Worm (Caenorhabditis elegans) whole organism, late embryonic: Measurements from ENCODE around the gene crld-1.

Experiments used
- dve-1 ChIP-seq: sonication (generic microtip); optimal IDR thresholded peaks from 2 replicates; lab custom pipeline; 2017; ENCODE audit warnings: antibody characterized with exemption, mild to moderate bottlenecking, missing genetic modification characterization, missing compliant biosample characterization
- elt-4 ChIP-seq: sonication (generic microtip); optimal IDR thresholded peaks from 2 replicates; lab custom pipeline; 2016; ENCODE audit warnings: missing genetic modification characterization, missing compliant biosample characterization
- fkh-10 ChIP-seq: fragments of 150-350 bp; optimal IDR thresholded peaks from 2 replicates; lab custom pipeline; 2014; ENCODE audit warnings: missing biosample characterization, missing genetic modification reagents, missing genetic modification characterization
- gmeb-2 ChIP-seq: sonication (generic microtip); optimal IDR thresholded peaks from 2 replicates; lab custom pipeline; 2016; ENCODE audit warnings: missing genetic modification characterization, inconsistent platforms, missing compliant biosample characterization
- hlh-30 ChIP-seq: sonication (generic microtip); optimal IDR thresholded peaks from 2 replicates; lab custom pipeline; 2017; ENCODE audit warnings: antibody characterized with exemption, missing genetic modification characterization, missing compliant biosample characterization; ENCODE audit not compliant: insufficient read depth
- hlh-6 ChIP-seq: sonication (generic microtip); optimal IDR thresholded peaks from 2 replicates; lab custom pipeline; 2016; ENCODE audit warnings: missing genotype, missing genetic modification characterization, missing compliant biosample characterization
- lin-11 ChIP-seq: fragments of 200-800 bp; sonication (Bioruptor generic); optimal IDR thresholded peaks from 2 replicates; lab custom pipeline; 2018; ENCODE audit warnings: mild to moderate bottlenecking, missing genetic modification characterization, missing compliant biosample characterization
- nhr-11 ChIP-seq: fragments of 150-350 bp; optimal IDR thresholded peaks from 2 replicates; lab custom pipeline; 2014; ENCODE audit warnings: missing biosample characterization, missing genetic modification characterization
- ttx-3 ChIP-seq: sonication (generic microtip); optimal IDR thresholded peaks from 2 replicates; lab custom pipeline; 2016; ENCODE audit warnings: missing genetic modification reagents, missing genetic modification characterization, missing compliant biosample characterization

- TF ChIP-seq hlh-6 (tag; lab: Kevin White, UChicago) (no peak), gmeb-2 (no peak), fkh-10 (GFP tag; lab: Kevin White, UChicago) (no peak), nhr-11 (no peak), hlh-30 (tag; lab: Kevin White, UChicago) (no peak), lin-11 (tag; lab: Kevin White, UChicago) (no peak), ttx-3 (tag; lab: Kevin White, UChicago) (no peak), elt-4 (tag; lab: Kevin White, UChicago) (no peak), dve-1 (tag; lab: Kevin White, UChicago) (no peak)
Measured at ce11 chrIV:13121396-13121795, 32.8 kb downstream of the crld-1 start.
